Worm (Caenorhabditis elegans) whole organism, L4 larva: ENCODE results near the gene bcat-1.

Experiments
- F10B5.3 ChIP-seq: sonication (generic microtip); optimal IDR thresholded peaks from 2 replicates; lab custom pipeline; 2016; ENCODE audit warnings: mild to moderate bottlenecking, missing genetic modification characterization, missing compliant biosample characterization
- F37D6.2 ChIP-seq: sonication (generic microtip); optimal IDR thresholded peaks from 2 replicates; lab custom pipeline; 2016; ENCODE audit warnings: mild to moderate bottlenecking, missing genetic modification characterization, missing compliant biosample characterization
- F44E2.7 ChIP-seq: fragments of 200-800 bp; sonication (Bioruptor generic); IDR thresholded peaks from 2 replicates; pipeline ENCODE4 v2.1.2; 2022; ENCODE audit warnings: missing genetic modification characterization, missing compliant biosample characterization
- T20F7.1 ChIP-seq: fragments of 200-800 bp; sonication (Bioruptor generic); optimal IDR thresholded peaks from 2 replicates; lab custom pipeline; 2018; ENCODE audit warnings: mild to moderate bottlenecking, missing genetic modification characterization, missing compliant biosample characterization
- T26A8.4 ChIP-seq: fragments of 200-800 bp; sonication (Bioruptor generic); IDR thresholded peaks from 2 replicates; pipeline ENCODE4 v1.3.6; 2022; ENCODE audit warnings: missing genetic modification characterization, missing compliant biosample characterization
- Y105C5A.15 ChIP-seq: fragments of 200-800 bp; sonication (Bioruptor generic); IDR thresholded peaks from 2 replicates; pipeline ENCODE4 v1.3.6; 2022; ENCODE audit warnings: missing genetic modification characterization, missing compliant biosample characterization
- Y48G9A.11 ChIP-seq: fragments of 200-800 bp; sonication (Bioruptor generic); IDR thresholded peaks from 2 replicates; pipeline ENCODE4 v1.3.6; 2022; ENCODE audit warnings: missing genetic modification reagents, missing genetic modification characterization, missing compliant biosample characterization
- Y5F2A.4 ChIP-seq: fragments of 200-800 bp; sonication (Bioruptor generic); optimal IDR thresholded peaks from 2 replicates; lab custom pipeline; 2018; ENCODE audit warnings: mild to moderate bottlenecking, missing genetic modification characterization, missing compliant biosample characterization
- ZK546.5 ChIP-seq, 2 experiments: sonication (generic microtip); optimal IDR thresholded peaks; 2 replicates each; lab custom pipeline; 2017; ENCODE audit warnings: missing biosample characterization in 2 of 2, missing genetic modification characterization in 2 of 2
- aha-1 ChIP-seq: fragments of 150-350 bp; peaks from one replicate; lab custom pipeline; 2014; ENCODE audit warnings: missing biosample characterization, missing genetic modification characterization
- arid-1 ChIP-seq: fragments of 200-800 bp; sonication (Bioruptor generic); conservative IDR thresholded peaks from 2 replicates; pipeline ENCODE4 v1.3.6; 2022; ENCODE audit warnings: missing genetic modification reagents, missing genetic modification characterization, missing compliant biosample characterization
- ceh-44 ChIP-seq: fragments of 200-800 bp; sonication (Bioruptor generic); IDR thresholded peaks from 2 replicates; pipeline ENCODE4 v1.3.6; 2022; ENCODE audit warnings: missing genetic modification reagents, missing genetic modification characterization, missing compliant biosample characterization
- daf-12 ChIP-seq: fragments of 150-350 bp; optimal IDR thresholded peaks from 2 replicates; lab custom pipeline; 2014; ENCODE audit warnings: missing biosample characterization, missing genetic modification reagents, missing genetic modification characterization
- daf-19 ChIP-seq: fragments of 200-800 bp; sonication (Bioruptor generic); conservative IDR thresholded peaks from 2 replicates; pipeline ENCODE4 v1.3.6; 2022; ENCODE audit warnings: missing genetic modification characterization, missing compliant biosample characterization
- dmd-6 ChIP-seq: fragments of 200-800 bp; sonication (Bioruptor generic); IDR thresholded peaks from 2 replicates; pipeline ENCODE4 v1.3.6; 2022; ENCODE audit warnings: missing genetic modification reagents, missing genetic modification characterization, missing compliant biosample characterization
- dmd-9 ChIP-seq: fragments of 200-800 bp; sonication (Bioruptor generic); IDR thresholded peaks from 2 replicates; pipeline ENCODE4 v1.3.6; 2022; ENCODE audit warnings: missing genetic modification reagents, missing genetic modification characterization, missing compliant biosample characterization
- dpl-1 ChIP-seq: fragments of 150-350 bp; optimal IDR thresholded peaks from 2 replicates; lab custom pipeline; 2014; ENCODE audit warnings: missing biosample characterization, missing genetic modification reagents, missing genetic modification characterization
- dve-1 ChIP-seq: sonication (generic microtip); optimal IDR thresholded peaks from 2 replicates; lab custom pipeline; 2017; ENCODE audit warnings: antibody characterized with exemption, mild to moderate bottlenecking, missing genetic modification characterization, missing compliant biosample characterization; ENCODE audit not compliant: insufficient read depth
- fos-1 ChIP-seq: fragments of 150-350 bp; optimal IDR thresholded peaks from 2 replicates; lab custom pipeline; 2014; ENCODE audit warnings: missing biosample characterization, missing genetic modification characterization
- gei-8 ChIP-seq: fragments of 200-800 bp; sonication (Bioruptor generic); optimal IDR thresholded peaks from 2 replicates; lab custom pipeline; 2018; ENCODE audit warnings: mild to moderate bottlenecking, missing genetic modification characterization, missing compliant biosample characterization
- hif-1 ChIP-seq, 2 experiments: sonication (generic microtip); optimal IDR thresholded peaks; 2 replicates each; lab custom pipeline; 2016 to 2017; ENCODE audit warnings: missing compliant biosample characterization in 2 of 2, missing genetic modification characterization in 2 of 2, missing genetic modification reagents in 2 of 2, missing genotype in 2 of 2, mild to moderate bottlenecking in 1 of 2
- hlh-11 ChIP-seq: fragments of 200-800 bp; sonication (Bioruptor generic); optimal IDR thresholded peaks from 2 replicates; lab custom pipeline; 2018; ENCODE audit warnings: mild to moderate bottlenecking, missing genetic modification characterization, missing compliant biosample characterization
- hmg-1.1 ChIP-seq: fragments of 200-800 bp; sonication (Bioruptor generic); IDR thresholded peaks from 2 replicates; pipeline ENCODE4 v1.3.6; 2022; ENCODE audit warnings: missing genetic modification reagents, missing genetic modification characterization, missing compliant biosample characterization
- jun-1 ChIP-seq: fragments of 150-350 bp; optimal IDR thresholded peaks from 2 replicates; lab custom pipeline; 2014; ENCODE audit warnings: missing biosample characterization, missing genetic modification reagents, missing genetic modification characterization
- lin-1 ChIP-seq: fragments of 200-800 bp; sonication (Bioruptor generic); IDR thresholded peaks from 2 replicates; pipeline ENCODE4 v1.3.6; 2022; ENCODE audit warnings: missing genetic modification reagents, missing genetic modification characterization, missing compliant biosample characterization
- lin-15B ChIP-seq: fragments of 150-350 bp; sonication (generic microtip); optimal IDR thresholded peaks from 3 replicates; lab custom pipeline; 2014; ENCODE audit warnings: missing biosample characterization, missing genetic modification characterization
- lin-29 ChIP-seq: fragments of 200-800 bp; sonication (Bioruptor generic); IDR thresholded peaks from 2 replicates; pipeline ENCODE4 v1.3.6; 2022; ENCODE audit warnings: missing genetic modification reagents, missing genetic modification characterization, missing compliant biosample characterization
- lin-39 ChIP-seq: fragments of 150-350 bp; optimal IDR thresholded peaks from 2 replicates; lab custom pipeline; 2014; ENCODE audit warnings: missing biosample characterization, missing genetic modification reagents, missing genetic modification characterization
- lir-3 ChIP-seq: sonication (generic microtip); optimal IDR thresholded peaks from 2 replicates; lab custom pipeline; 2016; ENCODE audit warnings: mild to moderate bottlenecking, missing genetic modification characterization, missing compliant biosample characterization
- lsy-2 ChIP-seq, 2 experiments: fragments of 150-350 bp in 1 of 2; sonication (generic microtip) in 1 of 2; optimal IDR thresholded peaks; 2 replicates each; lab custom pipeline; 2014 to 2017; ENCODE audit warnings: missing biosample characterization in 2 of 2, missing genetic modification characterization in 2 of 2
- mdl-1 ChIP-seq, 2 experiments: fragments of 150-350 bp in 1 of 2; sonication (generic microtip) in 1 of 2; optimal IDR thresholded peaks; 2 replicates each; lab custom pipeline; 2014 to 2017; ENCODE audit warnings: missing biosample characterization in 2 of 2, missing genetic modification characterization in 2 of 2
- mxl-3 ChIP-seq: fragments of 200-800 bp; sonication (Bioruptor generic); optimal IDR thresholded peaks from 2 replicates; lab custom pipeline; 2018; ENCODE audit warnings: mild to moderate bottlenecking, missing genetic modification characterization, missing compliant biosample characterization
- nhr-10 ChIP-seq: fragments of 150-350 bp; optimal IDR thresholded peaks from 2 replicates; lab custom pipeline; 2014; ENCODE audit warnings: missing biosample characterization, missing genetic modification characterization
- nhr-102 ChIP-seq: sonication (generic microtip); optimal IDR thresholded peaks from 2 replicates; lab custom pipeline; 2016; ENCODE audit warnings: mild to moderate bottlenecking, missing genetic modification characterization, moderate library complexity, missing compliant biosample characterization
- nhr-111 ChIP-seq: fragments of 200-800 bp; sonication (Bioruptor generic); optimal IDR thresholded peaks from 2 replicates; lab custom pipeline; 2018; ENCODE audit warnings: mild to moderate bottlenecking, missing genetic modification characterization, missing compliant biosample characterization
- nhr-237 ChIP-seq: sonication (generic microtip); optimal IDR thresholded peaks from 2 replicates; lab custom pipeline; 2017; ENCODE audit warnings: missing biosample characterization, missing genetic modification characterization
- nhr-25 ChIP-seq: sonication (generic microtip); optimal IDR thresholded peaks from 2 replicates; lab custom pipeline; 2017; ENCODE audit warnings: missing genetic modification characterization, mild to moderate bottlenecking, missing compliant biosample characterization, antibody characterized with exemption, moderate library complexity, borderline replicate concordance; ENCODE audit not compliant: insufficient read depth
- nhr-28 ChIP-seq: fragments of 150-350 bp; optimal IDR thresholded peaks from 2 replicates; lab custom pipeline; 2014; ENCODE audit warnings: missing biosample characterization, missing genetic modification characterization
- nhr-6 ChIP-seq: fragments of 150-350 bp; optimal IDR thresholded peaks from 2 replicates; lab custom pipeline; 2014; ENCODE audit warnings: missing biosample characterization, missing genetic modification characterization
- nhr-76 ChIP-seq: fragments of 150-350 bp; optimal IDR thresholded peaks from 2 replicates; lab custom pipeline; 2014; ENCODE audit warnings: missing biosample characterization, missing genetic modification characterization
- nhr-77 ChIP-seq: fragments of 150-350 bp; optimal IDR thresholded peaks from 2 replicates; lab custom pipeline; 2014; ENCODE audit warnings: missing biosample characterization, missing genetic modification characterization
- php-3 ChIP-seq: fragments of 200-800 bp; sonication (Bioruptor generic); IDR thresholded peaks from 2 replicates; pipeline ENCODE4 v1.3.6; 2022; ENCODE audit warnings: missing genetic modification reagents, missing genetic modification characterization, missing compliant biosample characterization
- pqm-1 ChIP-seq: sonication (generic microtip); optimal IDR thresholded peaks from 2 replicates; lab custom pipeline; 2017; ENCODE audit warnings: missing biosample characterization, missing genetic modification characterization
- sdz-12 ChIP-seq: fragments of 200-800 bp; sonication (Bioruptor generic); optimal IDR thresholded peaks from 2 replicates; lab custom pipeline; 2018; ENCODE audit warnings: mild to moderate bottlenecking, missing genetic modification characterization, missing compliant biosample characterization
- spr-1 ChIP-seq: sonication (generic microtip); optimal IDR thresholded peaks from 2 replicates; lab custom pipeline; 2016; ENCODE audit warnings: mild to moderate bottlenecking, missing genetic modification characterization, missing compliant biosample characterization
- unc-130 ChIP-seq: sonication (generic microtip); optimal IDR thresholded peaks from 2 replicates; lab custom pipeline; 2016; ENCODE audit warnings: missing genetic modification reagents, missing genetic modification characterization, missing compliant biosample characterization
- zag-1 ChIP-seq: fragments of 150-350 bp; optimal IDR thresholded peaks from 2 replicates; lab custom pipeline; 2014; ENCODE audit warnings: missing biosample characterization, missing genetic modification characterization
- zfp-3 ChIP-seq: fragments of 200-800 bp; sonication (Bioruptor generic); conservative IDR thresholded peaks from 2 replicates; pipeline ENCODE4 v1.3.6; 2022; ENCODE audit warnings: missing genetic modification reagents, missing genetic modification characterization, missing compliant biosample characterization
- ztf-7 ChIP-seq: fragments of 150-350 bp; optimal IDR thresholded peaks from 2 replicates; lab custom pipeline; 2014; ENCODE audit warnings: missing biosample characterization, missing genetic modification characterization

bcat-1 gene

DNA sequence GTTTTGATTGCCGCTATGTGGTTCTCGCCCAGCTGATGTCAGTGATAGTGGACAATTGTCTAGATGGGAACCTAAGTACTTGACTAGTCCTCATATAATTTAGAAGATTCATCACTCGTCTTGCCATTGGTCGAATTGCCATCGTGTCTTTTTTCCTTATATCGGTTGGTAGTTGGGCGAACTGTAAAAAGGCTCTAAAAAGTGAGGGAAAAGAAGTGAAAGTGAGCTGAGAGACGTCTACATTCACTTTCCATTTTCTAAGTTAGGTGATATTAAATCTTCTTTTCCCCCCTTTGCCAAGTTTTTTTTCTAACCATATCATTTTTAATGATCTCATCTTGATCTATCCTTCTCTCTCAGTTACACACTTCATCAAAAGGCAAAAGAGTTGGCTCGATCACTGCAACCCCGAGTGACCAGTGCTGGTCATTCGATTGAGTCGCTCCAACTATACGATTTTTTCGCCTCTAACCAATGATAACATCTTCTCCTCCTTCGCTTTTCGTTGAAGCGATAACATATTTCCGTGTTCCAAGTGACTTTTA lies 2.4 kb upstream of the bcat-1 start:
- TF ChIP-seq nhr-237 (tag; lab: Kevin White, UChicago): no peak
- TF ChIP-seq Y48G9A.11 (GFP tag; lab: Robert Waterston, UW): no peak
- no peak for TF ChIP-seq T26A8.4 (GFP tag; lab: Robert Waterston, UW)
- TF ChIP-seq daf-19 (GFP tag; lab: Robert Waterston, UW): no peak
- peak; percentile 12 for TF ChIP-seq pqm-1 (tag; lab: Kevin White, UChicago)
- no peak for TF ChIP-seq spr-1 (tag; lab: Kevin White, UChicago)
- peak; percentile 17 for TF ChIP-seq mxl-3 (GFP tag; lab: Kevin White, UChicago)
- peak; percentile 33; the same call in 1 of the 2 replicates for TF ChIP-seq dmd-6

DNA sequence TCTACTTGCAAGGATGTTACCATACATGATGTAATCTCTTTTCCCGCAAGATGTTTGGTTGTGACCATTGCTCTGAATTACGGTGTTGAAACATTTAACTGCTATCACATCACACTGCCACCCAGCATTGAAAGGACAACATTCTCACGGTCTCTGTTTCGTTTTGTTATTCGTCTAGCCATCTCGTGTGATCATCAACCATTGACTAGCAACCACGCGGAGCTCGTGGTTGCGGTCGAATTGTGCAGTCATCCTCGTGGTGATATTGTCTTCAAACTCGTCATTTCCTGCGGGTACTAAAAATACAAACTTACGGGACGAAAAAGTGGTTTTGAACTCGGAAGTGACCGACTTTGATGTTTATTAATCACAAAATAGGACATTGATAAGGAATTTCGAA lies 1.6 kb upstream of the bcat-1 start:
- no peak for TF ChIP-seq Y5F2A.4 (GFP tag; lab: Kevin White, UChicago)
- TF ChIP-seq nhr-28 (tag; lab: Kevin White, UChicago): no peak
- TF ChIP-seq nhr-102 (tag; lab: Kevin White, UChicago): no peak
- peak in 1 of 2 experiments; percentile 33 for TF ChIP-seq hif-1 (tag; optimal IDR thresholded peaks at IDR 0.05; lab: Kevin White, UChicago)
- TF ChIP-seq lir-3 (tag; lab: Kevin White, UChicago): no peak
- TF ChIP-seq zfp-3: no peak
- TF ChIP-seq nhr-111 (GFP tag; lab: Kevin White, UChicago): no peak
- TF ChIP-seq zag-1 (tag; lab: Kevin White, UChicago): no peak
- no peak for TF ChIP-seq lin-29 (GFP tag; lab: Robert Waterston, UW)
- no peak for TF ChIP-seq nhr-25
- no peak for TF ChIP-seq F37D6.2 (tag; lab: Kevin White, UChicago)
- TF ChIP-seq T20F7.1 (GFP tag; lab: Kevin White, UChicago): no peak
- peak; percentile 78 for TF ChIP-seq aha-1 (tag; lab: Kevin White, UChicago)
- TF ChIP-seq ZK546.5 (tag; optimal IDR thresholded peaks at IDR 0.05; lab: Kevin White, UChicago): no peak
- peak; percentile 40 for TF ChIP-seq hlh-11 (tag; lab: Kevin White, UChicago)
- no peak for TF ChIP-seq gei-8 (GFP tag; lab: Kevin White, UChicago)
- TF ChIP-seq lin-15B: no peak
- no peak for TF ChIP-seq daf-12 (tag; lab: Kevin White, UChicago)
- peak; percentile 9 for TF ChIP-seq mxl-3 (GFP tag; lab: Kevin White, UChicago)
- no peak for TF ChIP-seq ceh-44 (GFP tag; lab: Robert Waterston, UW)
- no peak for TF ChIP-seq nhr-76
- TF ChIP-seq dmd-9: no peak
- no peak for TF ChIP-seq lin-39
- TF ChIP-seq Y105C5A.15 (GFP tag; lab: Robert Waterston, UW): no peak
- no peak for TF ChIP-seq lsy-2 (tag; optimal IDR thresholded peaks at IDR 0.05; lab: Kevin White, UChicago)
- 0 out of 2 replicates have a peak, but pooled peaks have one; percentile 37 for TF ChIP-seq php-3 (GFP tag; lab: Robert Waterston, UW)
- TF ChIP-seq F44E2.7: no peak
- peak in 1 of 2 experiments; percentile 54 for TF ChIP-seq mdl-1 (tag; optimal IDR thresholded peaks at IDR 0.05; lab: Kevin White, UChicago)
- no peak for TF ChIP-seq hmg-1.1 (GFP tag; lab: Robert Waterston, UW)
- no peak for TF ChIP-seq Y48G9A.11 (GFP tag; lab: Robert Waterston, UW)
- no peak for TF ChIP-seq nhr-6 (tag; lab: Kevin White, UChicago)
- TF ChIP-seq arid-1 (GFP tag; lab: Robert Waterston, UW): no peak
- no peak for TF ChIP-seq unc-130 (GFP tag; lab: Kevin White, UChicago)
- TF ChIP-seq lin-1 (GFP tag; lab: Robert Waterston, UW): no peak
- no peak for TF ChIP-seq ztf-7 (tag; lab: Kevin White, UChicago)
- no peak for TF ChIP-seq nhr-10 (tag; lab: Kevin White, UChicago)
- no peak for TF ChIP-seq jun-1 (tag; lab: Kevin White, UChicago)
- no peak for TF ChIP-seq T26A8.4 (GFP tag; lab: Robert Waterston, UW)
- no peak for TF ChIP-seq fos-1
- no peak for TF ChIP-seq F10B5.3 (tag; lab: Kevin White, UChicago)
- no peak for TF ChIP-seq dve-1 (tag; lab: Kevin White, UChicago)
- no peak for TF ChIP-seq nhr-77 (tag; lab: Kevin White, UChicago)
- no peak for TF ChIP-seq dpl-1
- peak; percentile 8 for TF ChIP-seq pqm-1 (tag; lab: Kevin White, UChicago)
- no peak for TF ChIP-seq sdz-12
